Worm (Caenorhabditis elegans) whole organism, late embryonic: ENCODE measurements around the gene fbxc-45.

ENCODE experiments used
- ceh-6 ChIP-seq: fragments of 200-800 bp; sonication (Bioruptor generic); optimal IDR thresholded peaks from 2 replicates; lab custom pipeline; 2018; ENCODE audit warnings: mild to moderate bottlenecking, missing genetic modification characterization, missing compliant biosample characterization
- che-1 ChIP-seq: sonication (generic microtip); optimal IDR thresholded peaks from 2 replicates; lab custom pipeline; 2016; ENCODE audit warnings: mild to moderate bottlenecking, missing genetic modification characterization, missing compliant biosample characterization
- elt-2 ChIP-seq: sonication (generic microtip); optimal IDR thresholded peaks from 2 replicates; lab custom pipeline; 2016; ENCODE audit warnings: missing genetic modification reagents, missing genetic modification characterization, missing compliant biosample characterization
- ets-4 ChIP-seq: sonication (generic microtip); optimal IDR thresholded peaks from 2 replicates; lab custom pipeline; 2016; ENCODE audit warnings: missing genetic modification characterization, missing compliant biosample characterization
- eyg-1 ChIP-seq: sonication (generic microtip); optimal IDR thresholded peaks from 2 replicates; lab custom pipeline; 2016; ENCODE audit warnings: missing genotype, missing genetic modification characterization, missing compliant biosample characterization
- hlh-6 ChIP-seq: sonication (generic microtip); optimal IDR thresholded peaks from 2 replicates; lab custom pipeline; 2016; ENCODE audit warnings: missing genotype, missing genetic modification characterization, missing compliant biosample characterization
- lin-11 ChIP-seq: fragments of 200-800 bp; sonication (Bioruptor generic); optimal IDR thresholded peaks from 2 replicates; lab custom pipeline; 2018; ENCODE audit warnings: mild to moderate bottlenecking, missing genetic modification characterization, missing compliant biosample characterization
- nfya-1 ChIP-seq: sonication (generic microtip); optimal IDR thresholded peaks from 2 replicates; lab custom pipeline; 2017; ENCODE audit warnings: missing genetic modification characterization, mild to moderate bottlenecking, missing compliant biosample characterization, antibody characterized with exemption, moderate library complexity
- nhr-11 ChIP-seq: fragments of 150-350 bp; optimal IDR thresholded peaks from 2 replicates; lab custom pipeline; 2014; ENCODE audit warnings: missing biosample characterization, missing genetic modification characterization
- pha-4 ChIP-seq: fragments of 150-350 bp; optimal IDR thresholded peaks from 2 replicates; lab custom pipeline; 2018; ENCODE audit warnings: missing biosample characterization, missing genetic modification reagents, missing genetic modification characterization
- sox-4 ChIP-seq: sonication (generic microtip); optimal IDR thresholded peaks from 2 replicates; lab custom pipeline; 2017; ENCODE audit warnings: mild to moderate bottlenecking, missing genetic modification characterization, inconsistent platforms, missing compliant biosample characterization
- zip-5 ChIP-seq: sonication (generic microtip); optimal IDR thresholded peaks from 2 replicates; lab custom pipeline; 2016; ENCODE audit warnings: missing genetic modification characterization, missing compliant biosample characterization

ce11 chrIV:2890401-2890952 is 31.6 kb downstream of the fbxc-45 start, which contains the start of the genes nprt-1 and dib-1:
- TF ChIP-seq zip-5 (tag; lab: Kevin White, UChicago) (no peak), elt-2 (no peak), eyg-1 (no peak), pha-4 (tag; lab: Kevin White, UChicago) (no peak), lin-11 (tag; lab: Kevin White, UChicago) (no peak), sox-4 (no peak), hlh-6 (tag; lab: Kevin White, UChicago) (no peak), nfya-1 (tag; lab: Kevin White, UChicago) (peak; percentile 52), ceh-6 (GFP tag; lab: Kevin White, UChicago) (no peak), che-1 (tag; lab: Kevin White, UChicago) (no peak), nhr-11 (tag; lab: Kevin White, UChicago) (no peak), ets-4 (no peak)
